Worm (Caenorhabditis elegans) whole organism, L4 larva: Measurements from ENCODE around the gene nsph-1.1.
A peak's percentile ranks its signal among the peaks of the same experiment; 100 is the strongest.

ENCODE experiments used
- D1046.2 ChIP-seq: fragments of 200-800 bp; sonication (Bioruptor generic); IDR thresholded peaks from 2 replicates; pipeline ENCODE4 v1.3.6; 2022; ENCODE audit warnings: missing genetic modification characterization, missing compliant biosample characterization
- F37D6.2 ChIP-seq: sonication (generic microtip); optimal IDR thresholded peaks from 2 replicates; lab custom pipeline; 2016; ENCODE audit warnings: mild to moderate bottlenecking, missing genetic modification characterization, missing compliant biosample characterization
- R02D3.7 ChIP-seq: fragments of 150-350 bp; sonication (generic microtip); optimal IDR thresholded peaks from 3 replicates; lab custom pipeline; 2014; ENCODE audit warnings: missing biosample characterization, missing genetic modification characterization
- T20F7.1 ChIP-seq: fragments of 200-800 bp; sonication (Bioruptor generic); optimal IDR thresholded peaks from 2 replicates; lab custom pipeline; 2018; ENCODE audit warnings: mild to moderate bottlenecking, missing genetic modification characterization, missing compliant biosample characterization
- Y48G9A.11 ChIP-seq: fragments of 200-800 bp; sonication (Bioruptor generic); IDR thresholded peaks from 2 replicates; pipeline ENCODE4 v1.3.6; 2022; ENCODE audit warnings: missing genetic modification reagents, missing genetic modification characterization, missing compliant biosample characterization
- Y75B8A.6 ChIP-seq: fragments of 200-800 bp; sonication (Bioruptor generic); IDR thresholded peaks from 2 replicates; pipeline ENCODE4 v1.3.6; 2022; ENCODE audit warnings: missing genetic modification reagents, missing genetic modification characterization, missing compliant biosample characterization
- ZK546.5 ChIP-seq, 2 experiments: sonication (generic microtip); optimal IDR thresholded peaks; 2 replicates each; lab custom pipeline; 2017; ENCODE audit warnings: missing biosample characterization in 2 of 2, missing genetic modification characterization in 2 of 2
- aha-1 ChIP-seq: fragments of 150-350 bp; peaks from one replicate; lab custom pipeline; 2014; ENCODE audit warnings: missing biosample characterization, missing genetic modification characterization
- aly-2 ChIP-seq: sonication (generic microtip); optimal IDR thresholded peaks from 2 replicates; lab custom pipeline; 2018; ENCODE audit warnings: missing biosample characterization, missing genetic modification characterization
- arid-1 ChIP-seq: fragments of 200-800 bp; sonication (Bioruptor generic); conservative IDR thresholded peaks from 2 replicates; pipeline ENCODE4 v1.3.6; 2022; ENCODE audit warnings: missing genetic modification reagents, missing genetic modification characterization, missing compliant biosample characterization
- ceh-20 ChIP-seq: fragments of 200-800 bp; sonication (Bioruptor generic); IDR thresholded peaks from 2 replicates; pipeline ENCODE4 v1.3.6; 2022; ENCODE audit warnings: missing genetic modification reagents, missing genetic modification characterization, missing compliant biosample characterization
- ceh-28 ChIP-seq: fragments of 150-350 bp; optimal IDR thresholded peaks from 2 replicates; lab custom pipeline; 2014; ENCODE audit warnings: missing biosample characterization, missing genetic modification reagents, missing genetic modification characterization
- ceh-32 ChIP-seq: sonication (generic microtip); optimal IDR thresholded peaks from 2 replicates; lab custom pipeline; 2016; ENCODE audit warnings: mild to moderate bottlenecking, missing genetic modification characterization, missing compliant biosample characterization; ENCODE audit not compliant: poor library complexity
- ceh-62 ChIP-seq: sonication (generic microtip); optimal IDR thresholded peaks from 2 replicates; lab custom pipeline; 2017; ENCODE audit warnings: missing biosample characterization, missing genetic modification characterization
- cey-2 ChIP-seq: sonication (generic microtip); optimal IDR thresholded peaks from 3 replicates; lab custom pipeline; 2017; ENCODE audit warnings: missing genetic modification characterization, mild to moderate bottlenecking, missing compliant biosample characterization, antibody characterized with exemption, borderline replicate concordance; ENCODE audit not compliant: insufficient read depth
- duxl-1 ChIP-seq: sonication (generic microtip); optimal IDR thresholded peaks from 2 replicates; lab custom pipeline; 2016; ENCODE audit warnings: mild to moderate bottlenecking, missing genetic modification characterization, moderate library complexity, missing compliant biosample characterization; ENCODE audit not compliant: poor library complexity
- dve-1 ChIP-seq: sonication (generic microtip); optimal IDR thresholded peaks from 2 replicates; lab custom pipeline; 2017; ENCODE audit warnings: antibody characterized with exemption, mild to moderate bottlenecking, missing genetic modification characterization, missing compliant biosample characterization; ENCODE audit not compliant: insufficient read depth
- egl-27 ChIP-seq: sonication (generic microtip); optimal IDR thresholded peaks from 3 replicates; lab custom pipeline; 2017; ENCODE audit warnings: missing biosample characterization, missing genetic modification reagents, missing genetic modification characterization
- egl-43 ChIP-seq: fragments of 200-800 bp; sonication (Bioruptor generic); IDR thresholded peaks from 2 replicates; pipeline ENCODE4 v1.3.6; 2022; ENCODE audit warnings: missing genetic modification reagents, missing genetic modification characterization, missing compliant biosample characterization
- fos-1 ChIP-seq: fragments of 150-350 bp; optimal IDR thresholded peaks from 2 replicates; lab custom pipeline; 2014; ENCODE audit warnings: missing biosample characterization, missing genetic modification characterization
- hif-1 ChIP-seq, 2 experiments: sonication (generic microtip); optimal IDR thresholded peaks; 2 replicates each; lab custom pipeline; 2016 to 2017; ENCODE audit warnings: missing compliant biosample characterization in 2 of 2, missing genetic modification characterization in 2 of 2, missing genetic modification reagents in 2 of 2, missing genotype in 2 of 2, mild to moderate bottlenecking in 1 of 2
- hlh-11 ChIP-seq: fragments of 200-800 bp; sonication (Bioruptor generic); optimal IDR thresholded peaks from 2 replicates; lab custom pipeline; 2018; ENCODE audit warnings: mild to moderate bottlenecking, missing genetic modification characterization, missing compliant biosample characterization
- hlh-30 ChIP-seq: sonication (generic microtip); optimal IDR thresholded peaks from 2 replicates; lab custom pipeline; 2017; ENCODE audit warnings: antibody characterized with exemption, mild to moderate bottlenecking, missing genetic modification characterization, missing compliant biosample characterization; ENCODE audit not compliant: insufficient read depth
- lin-1 ChIP-seq: fragments of 200-800 bp; sonication (Bioruptor generic); IDR thresholded peaks from 2 replicates; pipeline ENCODE4 v1.3.6; 2022; ENCODE audit warnings: missing genetic modification reagents, missing genetic modification characterization, missing compliant biosample characterization
- lsy-2 ChIP-seq, 2 experiments: fragments of 150-350 bp in 1 of 2; sonication (generic microtip) in 1 of 2; optimal IDR thresholded peaks; 2 replicates each; lab custom pipeline; 2014 to 2017; ENCODE audit warnings: missing biosample characterization in 2 of 2, missing genetic modification characterization in 2 of 2
- mdt-29 ChIP-seq: fragments of 200-800 bp; sonication (Bioruptor generic); IDR thresholded peaks from 2 replicates; pipeline ENCODE4 v1.3.6; 2022; ENCODE audit warnings: missing genetic modification reagents, missing genetic modification characterization, missing compliant biosample characterization
- mep-1 ChIP-seq: fragments of 150-350 bp; sonication (generic microtip); optimal IDR thresholded peaks from 3 replicates; lab custom pipeline; 2014; ENCODE audit warnings: missing biosample characterization, missing genetic modification characterization
- mes-2 ChIP-seq: sonication (generic microtip); optimal IDR thresholded peaks from 2 replicates; lab custom pipeline; 2016; ENCODE audit warnings: missing genotype, mild to moderate bottlenecking, missing genetic modification characterization, missing compliant biosample characterization; ENCODE audit not compliant: poor library complexity, severe bottlenecking
- mxl-3 ChIP-seq: fragments of 200-800 bp; sonication (Bioruptor generic); optimal IDR thresholded peaks from 2 replicates; lab custom pipeline; 2018; ENCODE audit warnings: mild to moderate bottlenecking, missing genetic modification characterization, missing compliant biosample characterization
- nhr-11 ChIP-seq: fragments of 150-350 bp; optimal IDR thresholded peaks from 2 replicates; lab custom pipeline; 2014; ENCODE audit warnings: missing biosample characterization, missing genetic modification characterization
- nhr-111 ChIP-seq: fragments of 200-800 bp; sonication (Bioruptor generic); optimal IDR thresholded peaks from 2 replicates; lab custom pipeline; 2018; ENCODE audit warnings: mild to moderate bottlenecking, missing genetic modification characterization, missing compliant biosample characterization
- nhr-237 ChIP-seq: sonication (generic microtip); optimal IDR thresholded peaks from 2 replicates; lab custom pipeline; 2017; ENCODE audit warnings: missing biosample characterization, missing genetic modification characterization
- nhr-28 ChIP-seq: fragments of 150-350 bp; optimal IDR thresholded peaks from 2 replicates; lab custom pipeline; 2014; ENCODE audit warnings: missing biosample characterization, missing genetic modification characterization
- nhr-41 ChIP-seq: fragments of 200-800 bp; sonication (Bioruptor generic); IDR thresholded peaks from 2 replicates; pipeline ENCODE4 v1.3.6; 2022; ENCODE audit warnings: missing genetic modification reagents, missing genetic modification characterization, missing compliant biosample characterization
- nhr-77 ChIP-seq: fragments of 150-350 bp; optimal IDR thresholded peaks from 2 replicates; lab custom pipeline; 2014; ENCODE audit warnings: missing biosample characterization, missing genetic modification characterization
- pqm-1 ChIP-seq: sonication (generic microtip); optimal IDR thresholded peaks from 2 replicates; lab custom pipeline; 2017; ENCODE audit warnings: missing biosample characterization, missing genetic modification characterization
- saeg-2 ChIP-seq: fragments of 200-800 bp; sonication (Bioruptor generic); IDR thresholded peaks from 2 replicates; pipeline ENCODE4 v1.3.6; 2022; ENCODE audit warnings: missing genetic modification reagents, missing genetic modification characterization, missing compliant biosample characterization
- sdz-12 ChIP-seq: fragments of 200-800 bp; sonication (Bioruptor generic); optimal IDR thresholded peaks from 2 replicates; lab custom pipeline; 2018; ENCODE audit warnings: mild to moderate bottlenecking, missing genetic modification characterization, missing compliant biosample characterization
- set-16 ChIP-seq: fragments of 200-800 bp; sonication (Bioruptor generic); IDR thresholded peaks from 2 replicates; pipeline ENCODE4 v1.3.6; 2022; ENCODE audit warnings: missing genetic modification reagents, missing genetic modification characterization, missing compliant biosample characterization
- snpc-4 ChIP-seq: fragments of 150-350 bp; optimal IDR thresholded peaks from 2 replicates; lab custom pipeline; 2014; ENCODE audit warnings: missing biosample characterization, missing genetic modification characterization
- tra-1 ChIP-seq: fragments of 200-800 bp; sonication (Bioruptor generic); IDR thresholded peaks from 2 replicates; pipeline ENCODE4 v1.3.6; 2022; ENCODE audit warnings: missing genetic modification reagents, missing genetic modification characterization, missing compliant biosample characterization
- unc-39 ChIP-seq: sonication (generic microtip); optimal IDR thresholded peaks from 2 replicates; lab custom pipeline; 2017; ENCODE audit warnings: missing biosample characterization, missing genetic modification characterization
- unc-62 ChIP-seq, 3 experiments: fragments of 150-350 bp in 1 of 3; sonication (generic microtip); optimal IDR thresholded peaks in 2 of 3; peaks in 1 of 3; 1 replicate in 1 of 3; 2 replicates in 2 of 3; lab custom pipeline; 2014 to 2017; ENCODE audit warnings: missing biosample characterization in 3 of 3, missing genetic modification characterization in 3 of 3, missing genetic modification reagents in 3 of 3, missing genotype in 1 of 3
- vab-7 ChIP-seq: fragments of 200-800 bp; sonication (Bioruptor generic); IDR thresholded peaks from 2 replicates; pipeline ENCODE4 v1.3.6; 2022; ENCODE audit warnings: missing genetic modification reagents, missing genetic modification characterization, missing compliant biosample characterization
- ztf-11 ChIP-seq: fragments of 150-350 bp; optimal IDR thresholded peaks from 2 replicates; lab custom pipeline; 2014; ENCODE audit warnings: missing biosample characterization, missing genetic modification characterization
- ztf-7 ChIP-seq: fragments of 150-350 bp; optimal IDR thresholded peaks from 2 replicates; lab custom pipeline; 2014; ENCODE audit warnings: missing biosample characterization, missing genetic modification characterization

Gene nsph-1.1

DNA sequence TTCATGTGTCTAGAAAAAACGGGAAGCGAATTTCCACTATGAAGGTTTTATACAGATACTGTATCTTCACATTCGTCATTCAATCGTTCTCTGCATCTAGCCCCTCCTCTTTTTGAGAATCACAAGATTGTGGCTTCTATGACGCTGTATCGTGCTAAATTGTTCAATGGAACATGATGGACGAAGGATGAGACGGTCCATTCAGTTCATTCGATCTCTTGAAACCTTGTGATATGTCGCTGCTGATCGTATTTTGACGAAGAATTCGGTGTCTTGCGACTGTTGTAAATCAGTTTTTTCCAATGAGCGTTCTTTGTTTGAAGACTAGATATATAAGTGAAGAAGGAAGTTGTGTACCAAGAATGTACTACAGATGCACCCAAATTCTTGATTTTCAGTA, 47.1 kb downstream of the nsph-1.1 start (continued):
- TF ChIP-seq pqm-1 (tag; lab: Kevin White, UChicago), result no peak
- TF ChIP-seq egl-43, result no peak
- TF ChIP-seq F37D6.2 (tag; lab: Kevin White, UChicago), result no peak
- TF ChIP-seq hlh-11, result peak; percentile 88
- TF ChIP-seq nhr-28 (tag; lab: Kevin White, UChicago), result peak; percentile 90
- peak; percentile 40 for TF ChIP-seq cey-2 (tag; lab: Kevin White, UChicago)
- TF ChIP-seq hlh-30 (tag; lab: Kevin White, UChicago), result peak; percentile 90
- TF ChIP-seq nhr-111 (GFP tag; lab: Kevin White, UChicago), result no peak
- TF ChIP-seq sdz-12 (GFP tag; lab: Kevin White, UChicago), result no peak
- TF ChIP-seq ztf-7 (tag; lab: Kevin White, UChicago), result no peak
- TF ChIP-seq unc-62 (GFP tag; optimal IDR thresholded peaks at IDR 0.05 in 1 of 2; lab: Kevin White, UChicago), result peak in 1 of 2 experiments; percentile 100
- no peak for TF ChIP-seq unc-62 (tag; optimal IDR thresholded peaks at IDR 0.05; lab: Kevin White, UChicago)
- TF ChIP-seq nhr-11 (tag; lab: Kevin White, UChicago), result peak; percentile 18

DNA sequence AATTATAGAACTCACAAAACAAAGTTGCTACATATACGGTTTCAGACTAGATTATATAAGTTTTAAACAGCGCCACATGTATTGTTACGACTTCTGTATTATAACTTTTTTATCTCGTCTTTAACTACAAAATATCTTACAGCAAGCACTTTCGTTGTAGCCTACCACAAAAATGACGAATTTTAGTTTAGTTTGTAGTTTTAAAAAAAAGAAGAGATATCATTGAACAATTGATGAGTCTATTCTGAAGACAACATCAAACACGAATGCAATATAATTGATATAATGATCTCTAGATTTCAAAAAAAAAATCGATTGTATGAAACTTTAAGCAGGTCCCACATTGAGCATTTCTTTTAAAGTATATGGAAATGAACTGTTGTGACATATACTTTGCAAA, 47.7 kb downstream of the nsph-1.1 start:
- peak; percentile 99 for TF ChIP-seq aha-1 (tag; lab: Kevin White, UChicago)
- TF ChIP-seq nhr-28 (tag; lab: Kevin White, UChicago), result peak; percentile 94
- no peak for TF ChIP-seq mdt-29 (GFP tag; lab: Robert Waterston, UW)
- TF ChIP-seq, all 104 proteins: peak for 2

DNA sequence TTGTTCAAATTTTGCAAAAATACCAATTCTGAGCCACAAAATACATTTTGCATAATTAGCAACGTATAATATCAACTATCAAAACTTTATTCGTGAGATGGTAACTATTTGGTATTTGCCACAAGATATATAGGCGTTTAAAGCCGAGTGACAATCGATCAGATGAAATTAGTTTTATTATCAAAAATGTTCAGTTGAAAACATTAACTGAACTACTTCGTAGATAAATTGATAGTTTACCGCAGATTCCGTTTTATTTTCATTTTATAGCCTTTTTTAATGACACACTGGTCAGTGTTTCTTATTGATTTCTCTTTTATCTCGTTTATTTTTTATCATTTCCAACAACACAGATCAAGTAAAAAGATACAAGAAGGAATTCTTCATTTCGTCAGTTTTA, 50.6 kb downstream of the nsph-1.1 start:
- TF ChIP-seq pqm-1 (tag; lab: Kevin White, UChicago) (no peak), ceh-28 (tag; lab: Kevin White, UChicago) (no peak), ztf-7 (tag; lab: Kevin White, UChicago) (no peak), nhr-77 (tag; lab: Kevin White, UChicago) (no peak), nhr-41 (GFP tag; lab: Robert Waterston, UW) (no peak), arid-1 (GFP tag; lab: Robert Waterston, UW) (0 out of 2 replicates have a peak, but pooled peaks have one; percentile 21), ZK546.5 (tag; optimal IDR thresholded peaks at IDR 0.05; lab: Kevin White, UChicago) (no peak), fos-1 (no peak), Y75B8A.6 (no peak), R02D3.7 (tag; lab: Kevin White, UChicago) (no peak), mes-2 (tag; lab: Kevin White, UChicago) (no peak), egl-43 (no peak), mdt-29 (GFP tag; lab: Robert Waterston, UW) (peak; percentile 10; the same call in 1 of the 2 replicates), hif-1 (tag; optimal IDR thresholded peaks at IDR 0.05; lab: Kevin White, UChicago) (no peak), ceh-62 (tag; lab: Kevin White, UChicago) (no peak), aly-2 (tag; lab: Kevin White, UChicago) (no peak), tra-1 (GFP tag; lab: Robert Waterston, UW) (no peak), D1046.2 (GFP tag; lab: Robert Waterston, UW) (no peak), set-16 (GFP tag; lab: Robert Waterston, UW) (no peak), dve-1 (peak; percentile 16), nhr-11 (tag; lab: Kevin White, UChicago) (no peak), egl-27 (tag; lab: Kevin White, UChicago) (no peak), unc-39 (tag; lab: Kevin White, UChicago) (no peak), ceh-20 (GFP tag; lab: Robert Waterston, UW) (0 out of 2 replicates have a peak, but pooled peaks have one; percentile 37), duxl-1 (tag; lab: Kevin White, UChicago) (peak; percentile 11), nhr-111 (GFP tag; lab: Kevin White, UChicago) (no peak), vab-7 (GFP tag; lab: Robert Waterston, UW) (no peak), ztf-11 (tag; lab: Kevin White, UChicago) (no peak), Y48G9A.11 (GFP tag; lab: Robert Waterston, UW) (no peak), nhr-237 (tag; lab: Kevin White, UChicago) (no peak), snpc-4 (tag; lab: Kevin White, UChicago) (no peak), saeg-2 (GFP tag; lab: Robert Waterston, UW) (no peak), mxl-3 (GFP tag; lab: Kevin White, UChicago) (no peak), mep-1 (tag; lab: Kevin White, UChicago) (peak; percentile 52), lin-1 (GFP tag; lab: Robert Waterston, UW) (no peak), T20F7.1 (GFP tag; lab: Kevin White, UChicago) (peak; percentile 50), ceh-32 (tag; lab: Kevin White, UChicago) (no peak), lsy-2 (tag; optimal IDR thresholded peaks at IDR 0.05; lab: Kevin White, UChicago) (no peak)
